Fruit fly (Drosophila melanogaster): ENCODE results near the gene Elovl7.
A peak's percentile ranks its signal among the peaks of the same experiment; 100 is the strongest.

The Elovl7 gene

dm6 chr3R:8001074-8001669, 5.5 kb upstream of the Elovl7 start, which contains the start of the genes Kmn2 and CG2698 (continued):
- peak; percentile 80 for TF ChIP-seq ac (GFP tag; optimal IDR thresholded peaks at IDR 0.05)
- peak; percentile 96 for TF ChIP-seq Taf1 (GFP tag; IDR thresholded peaks at IDR 0.05)
- peak; percentile 98 for TF ChIP-seq CG14667 (GFP tag; IDR thresholded peaks at IDR 0.05)
- TF ChIP-seq CG30020 (tag; optimal IDR thresholded peaks at IDR 0.05), result peak; percentile 79
- peak; percentile 98 for TF ChIP-seq sisA (GFP tag; IDR thresholded peaks at IDR 0.05)
- TF ChIP-seq pita (GFP tag; optimal IDR thresholded peaks at IDR 0.05), result no peak
- peak; percentile 88 for TF ChIP-seq cwo (GFP tag; optimal IDR thresholded peaks at IDR 0.05)
- TF ChIP-seq CG3726 (GFP tag; IDR thresholded peaks at IDR 0.05), result peak; percentile 94
- peak; percentile 96 for TF ChIP-seq Ada2b (GFP tag; IDR thresholded peaks at IDR 0.05)
- TF ChIP-seq CG11695 (GFP tag; IDR thresholded peaks at IDR 0.05), result peak; percentile 95
- peak; percentile 85 for TF ChIP-seq jing (GFP tag; optimal IDR thresholded peaks at IDR 0.05)
- peak; percentile 96 for TF ChIP-seq Ets65A (GFP tag)
- TF ChIP-seq CG9817 (tag; optimal IDR thresholded peaks at IDR 0.05), result peak; percentile 95
- TF ChIP-seq CG6689 (GFP tag; IDR thresholded peaks at IDR 0.05), result peak; percentile 98
- TF ChIP-seq CG9727 (GFP tag; optimal IDR thresholded peaks at IDR 0.05), result peak; percentile 96
- TF ChIP-seq CG15011 (GFP tag; optimal IDR thresholded peaks at IDR 0.05), result peak; percentile 86
- peak; percentile 93 to 98 for TF ChIP-seq Pdp1 (GFP tag; optimal IDR thresholded peaks at IDR 0.05)
- peak; percentile 94 for TF ChIP-seq CG2199 (GFP tag; IDR thresholded peaks at IDR 0.05)
- TF ChIP-seq her (GFP tag; optimal IDR thresholded peaks at IDR 0.05), result peak; percentile 10
- TF ChIP-seq HLH3B (GFP tag; IDR thresholded peaks at IDR 0.05), result peak; percentile 98
- TF ChIP-seq zfh2 (GFP tag; optimal IDR thresholded peaks at IDR 0.05), result peak; percentile 88
- peak; percentile 97 for TF ChIP-seq lab (GFP tag; optimal IDR thresholded peaks at IDR 0.05)
- peak; percentile 97 for TF ChIP-seq croc (GFP tag; conservative IDR thresholded peaks at IDR 0.05)
- TF ChIP-seq CG17186 (GFP tag; optimal IDR thresholded peaks at IDR 0.05), result peak; percentile 48
- TF ChIP-seq phol (tag; optimal IDR thresholded peaks at IDR 0.05), result peak; percentile 97
- TF ChIP-seq kni (GFP tag; optimal IDR thresholded peaks at IDR 0.05), result peak; percentile 87
- TF ChIP-seq CG2202 (tag; optimal IDR thresholded peaks at IDR 0.05), result peak; percentile 88
- no peak for TF ChIP-seq CG2129 (GFP tag; IDR thresholded peaks at IDR 0.05; ENCODE audit: partially characterized antibody)
- TF ChIP-seq org-1 (GFP tag; optimal IDR thresholded peaks at IDR 0.05), result peak; percentile 89
- TF ChIP-seq Dref (GFP tag; IDR thresholded peaks at IDR 0.05), result peak; percentile 44
- TF ChIP-seq CG31388 (GFP tag; optimal IDR thresholded peaks at IDR 0.05), result peak; percentile 90
- TF ChIP-seq ab (GFP tag; optimal IDR thresholded peaks at IDR 0.05), result peak; percentile 69
- TF ChIP-seq vfl (GFP tag; optimal IDR thresholded peaks at IDR 0.05), result peak; percentile 90
- TF ChIP-seq CG4282 (GFP tag; optimal IDR thresholded peaks at IDR 0.05), result no peak
- peak; percentile 79 for TF ChIP-seq CG3065 (GFP tag; optimal IDR thresholded peaks at IDR 0.05)
- peak; percentile 51 for TF ChIP-seq disco-r (GFP tag; optimal IDR thresholded peaks at IDR 0.05)
- peak; percentile 97 for TF ChIP-seq CG14050 (GFP tag; IDR thresholded peaks at IDR 0.05)
- TF ChIP-seq Abd-B (GFP tag; optimal IDR thresholded peaks at IDR 0.05), result peak; percentile 98
- TF ChIP-seq Meics (GFP tag; optimal IDR thresholded peaks at IDR 0.05), result peak; percentile 95
- peak; percentile 74 for TF ChIP-seq shn (GFP tag; optimal IDR thresholded peaks at IDR 0.05)
- peak; percentile 98 for TF ChIP-seq Dbx (GFP tag; IDR thresholded peaks at IDR 0.05)
- peak; percentile 87 for TF ChIP-seq tup (GFP tag; optimal IDR thresholded peaks at IDR 0.05)
- TF ChIP-seq CG15514 (GFP tag; optimal IDR thresholded peaks at IDR 0.05), result peak; percentile 90
- peak; percentile 97 for TF ChIP-seq CG17361 (GFP tag; IDR thresholded peaks at IDR 0.05)
- peak; percentile 90 for TF ChIP-seq CG1024 (GFP tag; IDR thresholded peaks at IDR 0.05)
- peak; percentile 86 for TF ChIP-seq dati (GFP tag; IDR thresholded peaks at IDR 0.05)
- TF ChIP-seq CG13624 (GFP tag; optimal IDR thresholded peaks at IDR 0.05), result peak; percentile 73
- TF ChIP-seq CG12744 (GFP tag; optimal IDR thresholded peaks at IDR 0.05), result peak; percentile 73
- TF ChIP-seq az2 (GFP tag; optimal IDR thresholded peaks at IDR 0.05), result peak; percentile 96
- TF ChIP-seq CG11504 (tag; optimal IDR thresholded peaks at IDR 0.05), result peak; percentile 93
- peak; percentile 97 for TF ChIP-seq CG9215 (GFP tag; IDR thresholded peaks at IDR 0.05)

Data from whole organism, embryonic.